Worm (Caenorhabditis elegans): ENCODE results near the gene T19C3.2.

Gene T19C3.2

ce11 chrIII:646454-646853 is 29.1 kb upstream of the T19C3.2 start, which contains the start of gene orai-1:
orai-1 (plus strand) TSS chrIII:646754.
- TF ChIP-seq med-1 (GFP tag; optimal IDR thresholded peaks at IDR 0.05; ENCODE audit: insufficient read depth) = no peak
- TF ChIP-seq flt-1 (GFP tag; IDR thresholded peaks at IDR 0.05) = no peak
- no peak for TF ChIP-seq ref-1 (GFP tag; conservative IDR thresholded peaks at IDR 0.05)
- TF ChIP-seq ztf-23 (GFP tag; IDR thresholded peaks at IDR 0.05) = no peak
- TF ChIP-seq klf-2 (GFP tag; conservative IDR thresholded peaks at IDR 0.05) = no peak
- TF ChIP-seq tab-1 (GFP tag; IDR thresholded peaks at IDR 0.05) = no peak
- no peak for TF ChIP-seq ztf-29 (GFP tag; IDR thresholded peaks at IDR 0.05)
- TF ChIP-seq cog-1 (tag; optimal IDR thresholded peaks at IDR 0.05) = no peak
- no peak for TF ChIP-seq T22C8.4 (GFP tag; IDR thresholded peaks at IDR 0.05)

- TF ChIP-seq flt-1 (GFP tag; IDR thresholded peaks at IDR 0.05) (no peak), ztf-23 (GFP tag; IDR thresholded peaks at IDR 0.05) (no peak), tab-1 (GFP tag; IDR thresholded peaks at IDR 0.05) (no peak)
These were observed 27.3 kb upstream of the T19C3.2 start for ce11 chrIII:644660-645059.

- TF ChIP-seq T22C8.4 (GFP tag; IDR thresholded peaks at IDR 0.05) = no peak
- TF ChIP-seq cog-1 (tag; optimal IDR thresholded peaks at IDR 0.05) = no peak
- TF ChIP-seq ref-1 (GFP tag; conservative IDR thresholded peaks at IDR 0.05) = no peak
- no peak for TF ChIP-seq ztf-23 (GFP tag; IDR thresholded peaks at IDR 0.05)
- TF ChIP-seq tab-1 (GFP tag; IDR thresholded peaks at IDR 0.05) = no peak
- TF ChIP-seq klf-2 (GFP tag; conservative IDR thresholded peaks at IDR 0.05) = no peak
- TF ChIP-seq ztf-29 (GFP tag; IDR thresholded peaks at IDR 0.05) = no peak
- TF ChIP-seq flt-1 (GFP tag; IDR thresholded peaks at IDR 0.05) = no peak
- no peak for TF ChIP-seq med-1 (GFP tag; optimal IDR thresholded peaks at IDR 0.05; ENCODE audit: insufficient read depth)
These were observed 24.4 kb upstream of the T19C3.2 start, which contains the start of gene W06E11.1 for ce11 chrIII:641759-642158. W06E11.1 (plus strand) TSS chrIII:642059.

- TF ChIP-seq ref-1 (GFP tag; conservative IDR thresholded peaks at IDR 0.05) (no peak), tab-1 (GFP tag; IDR thresholded peaks at IDR 0.05) (no peak), ztf-23 (GFP tag; IDR thresholded peaks at IDR 0.05) (peak; percentile 81), T22C8.4 (GFP tag; IDR thresholded peaks at IDR 0.05) (peak; percentile 57; the same call in 1 of the 2 replicates), med-1 (GFP tag; optimal IDR thresholded peaks at IDR 0.05; ENCODE audit: insufficient read depth) (no peak), flt-1 (GFP tag; IDR thresholded peaks at IDR 0.05) (peak; percentile 81; the same call in 1 of the 2 replicates), cog-1 (tag; optimal IDR thresholded peaks at IDR 0.05) (peak; percentile 94), klf-2 (GFP tag; conservative IDR thresholded peaks at IDR 0.05) (peak; percentile 74), ztf-29 (GFP tag; IDR thresholded peaks at IDR 0.05) (no peak)
These were observed 22.9 kb upstream of the T19C3.2 start, which contains the start of the genes tag-266 and tag-267 for ce11 chrIII:640198-640803. tag-266 (minus strand) TSS chrIII:640226. tag-267 (plus strand) TSS chrIII:640790.

- TF ChIP-seq ztf-23 (GFP tag; IDR thresholded peaks at IDR 0.05) (no peak), T22C8.4 (GFP tag; IDR thresholded peaks at IDR 0.05) (no peak), tab-1 (GFP tag; IDR thresholded peaks at IDR 0.05) (no peak), med-1 (GFP tag; optimal IDR thresholded peaks at IDR 0.05; ENCODE audit: insufficient read depth) (no peak), klf-2 (GFP tag; conservative IDR thresholded peaks at IDR 0.05) (no peak), ref-1 (GFP tag; conservative IDR thresholded peaks at IDR 0.05) (no peak), flt-1 (GFP tag; IDR thresholded peaks at IDR 0.05) (no peak), ztf-29 (GFP tag; IDR thresholded peaks at IDR 0.05) (no peak)
These were observed 21.0 kb upstream of the T19C3.2 start, which contains the start of gene sbds-1 for ce11 chrIII:638319-638718. sbds-1 (minus strand) TSS chrIII:638419.

ce11 chrIII:636067-636466 is 18.7 kb upstream of the T19C3.2 start, which contains the start of gene T19C3.7:
T19C3.7 (minus strand) TSS chrIII:636167.
- TF ChIP-seq flt-1 (GFP tag; IDR thresholded peaks at IDR 0.05) = no peak
- no peak for TF ChIP-seq ref-1 (GFP tag; conservative IDR thresholded peaks at IDR 0.05)
- no peak for TF ChIP-seq tab-1 (GFP tag; IDR thresholded peaks at IDR 0.05)
- no peak for TF ChIP-seq cog-1 (tag; optimal IDR thresholded peaks at IDR 0.05)
- TF ChIP-seq T22C8.4 (GFP tag; IDR thresholded peaks at IDR 0.05) = no peak
- TF ChIP-seq ztf-23 (GFP tag; IDR thresholded peaks at IDR 0.05) = no peak
- no peak for TF ChIP-seq klf-2 (GFP tag; conservative IDR thresholded peaks at IDR 0.05)
- TF ChIP-seq med-1 (GFP tag; optimal IDR thresholded peaks at IDR 0.05; ENCODE audit: insufficient read depth) = no peak
- no peak for TF ChIP-seq ztf-29 (GFP tag; IDR thresholded peaks at IDR 0.05)

ce11 chrIII:634618-635017 is 17.3 kb upstream of the T19C3.2 start, which contains the start of gene fem-2:
fem-2 (minus strand) TSS chrIII:634626.
- TF ChIP-seq klf-2 (GFP tag; conservative IDR thresholded peaks at IDR 0.05) (no peak), ztf-23 (GFP tag; IDR thresholded peaks at IDR 0.05) (no peak)

- TF ChIP-seq med-1 (GFP tag; optimal IDR thresholded peaks at IDR 0.05; ENCODE audit: insufficient read depth) (no peak), ztf-23 (GFP tag; IDR thresholded peaks at IDR 0.05) (no peak), ref-1 (GFP tag; conservative IDR thresholded peaks at IDR 0.05) (no peak), tab-1 (GFP tag; IDR thresholded peaks at IDR 0.05) (no peak), ztf-29 (GFP tag; IDR thresholded peaks at IDR 0.05) (no peak), klf-2 (GFP tag; conservative IDR thresholded peaks at IDR 0.05) (no peak), flt-1 (GFP tag; IDR thresholded peaks at IDR 0.05) (no peak), T22C8.4 (GFP tag; IDR thresholded peaks at IDR 0.05) (no peak)
These were observed 14.1 kb upstream of the T19C3.2 start, which contains the start of gene T19C3.6 for ce11 chrIII:631421-631820. T19C3.6 (minus strand) TSS chrIII:631521.

- TF ChIP-seq klf-2 (GFP tag; conservative IDR thresholded peaks at IDR 0.05) (peak; percentile 51; the same call in 1 of the 2 replicates), ref-1 (GFP tag; conservative IDR thresholded peaks at IDR 0.05) (0 out of 2 replicates have a peak, but pooled peaks have one; percentile 16), tab-1 (GFP tag; IDR thresholded peaks at IDR 0.05) (peak; percentile 10; the same call in 1 of the 2 replicates), ztf-23 (GFP tag; IDR thresholded peaks at IDR 0.05) (peak; percentile 54; the same call in 1 of the 2 replicates), flt-1 (GFP tag; IDR thresholded peaks at IDR 0.05) (peak; percentile 73)
These were observed 11.6 kb upstream of the T19C3.2 start for ce11 chrIII:628942-629341.

- no peak for TF ChIP-seq T22C8.4 (GFP tag; IDR thresholded peaks at IDR 0.05)
- no peak for TF ChIP-seq cog-1 (tag; optimal IDR thresholded peaks at IDR 0.05)
- no peak for TF ChIP-seq ztf-23 (GFP tag; IDR thresholded peaks at IDR 0.05)
- TF ChIP-seq flt-1 (GFP tag; IDR thresholded peaks at IDR 0.05) = no peak
- TF ChIP-seq ref-1 (GFP tag; conservative IDR thresholded peaks at IDR 0.05) = no peak
- no peak for TF ChIP-seq med-1 (GFP tag; optimal IDR thresholded peaks at IDR 0.05; ENCODE audit: insufficient read depth)
- no peak for TF ChIP-seq tab-1 (GFP tag; IDR thresholded peaks at IDR 0.05)
- no peak for TF ChIP-seq klf-2 (GFP tag; conservative IDR thresholded peaks at IDR 0.05)
- TF ChIP-seq ztf-29 (GFP tag; IDR thresholded peaks at IDR 0.05) = no peak
These were observed 10.5 kb upstream of the T19C3.2 start, which contains the start of gene T19C3.5 for ce11 chrIII:627838-628237. T19C3.5 (minus strand) TSS chrIII:627938.
